Worm (Caenorhabditis elegans): ENCODE data around the gene dyf-6.
A peak's percentile ranks its signal among the peaks of the same experiment; 100 is the strongest.

The dyf-6 gene

DNA sequence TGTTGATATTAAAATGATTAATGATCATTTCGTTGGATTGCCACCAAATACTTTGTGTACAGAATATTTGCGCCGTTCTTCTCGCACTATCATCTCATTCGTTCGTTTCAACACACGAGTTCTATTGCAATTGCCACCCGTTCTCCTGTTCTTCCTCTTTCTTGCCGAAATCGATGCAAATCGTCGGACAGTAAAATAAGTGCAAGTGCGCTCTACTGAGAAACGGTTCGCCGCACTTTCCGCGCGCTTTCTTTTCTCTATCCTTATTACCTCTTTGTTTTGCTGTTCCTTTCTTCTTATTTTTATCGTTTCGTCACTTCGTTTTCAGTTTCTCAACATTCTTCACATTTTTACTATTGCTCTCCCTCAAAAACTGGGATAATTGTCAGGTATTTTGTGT is 4.9 kb upstream of the dyf-6 start:
- TF ChIP-seq C06A6.2 (GFP tag; conservative IDR thresholded peaks at IDR 0.05) (no peak), snpc-4 (GFP tag; optimal IDR thresholded peaks at IDR 0.05) (no peak), snpc-4 (tag; optimal IDR thresholded peaks at IDR 0.05) (peak in 1 of 4 experiments; percentile 7), ztf-26 (tag; optimal IDR thresholded peaks at IDR 0.05) (peak; percentile 33), cebp-1 (GFP tag; IDR thresholded peaks at IDR 0.05) (no peak), cebp-1 (tag; optimal IDR thresholded peaks at IDR 0.05) (peak; percentile 51), snpc-3.4 (tag; optimal IDR thresholded peaks at IDR 0.05) (no peak), nhr-80 (tag; optimal IDR thresholded peaks at IDR 0.05) (peak; percentile 28), mcd-1 (GFP tag; IDR thresholded peaks at IDR 0.05) (peak; percentile 91), lin-40 (tag; optimal IDR thresholded peaks at IDR 0.05) (peak; percentile 48)

ce11 chrX:10386001-10386400 is 307 bp downstream of the dyf-6 start:
- TF ChIP-seq ztf-3 (GFP tag; optimal IDR thresholded peaks at IDR 0.05) (no peak), ceh-40 (GFP tag; IDR thresholded peaks at IDR 0.05) (no peak), cebp-1 (GFP tag; IDR thresholded peaks at IDR 0.05) (no peak; the same call in 1 of the 2 replicates), cebp-1 (tag; optimal IDR thresholded peaks at IDR 0.05) (peak; percentile 86), rpc-1 (optimal IDR thresholded peaks at IDR 0.05) (no peak), rpc-1 (tag; optimal IDR thresholded peaks at IDR 0.05) (no peak)

- peak; percentile 65 for TF ChIP-seq nhr-80 (tag; optimal IDR thresholded peaks at IDR 0.05)
- TF ChIP-seq xnd-1 (tag; optimal IDR thresholded peaks at IDR 0.05) = no peak
Measured at ce11 chrX:10379678-10380077, 6.6 kb downstream of the dyf-6 start, which contains the start of gene rme-4. rme-4 (minus strand) TSS chrX:10379845.

DNA sequence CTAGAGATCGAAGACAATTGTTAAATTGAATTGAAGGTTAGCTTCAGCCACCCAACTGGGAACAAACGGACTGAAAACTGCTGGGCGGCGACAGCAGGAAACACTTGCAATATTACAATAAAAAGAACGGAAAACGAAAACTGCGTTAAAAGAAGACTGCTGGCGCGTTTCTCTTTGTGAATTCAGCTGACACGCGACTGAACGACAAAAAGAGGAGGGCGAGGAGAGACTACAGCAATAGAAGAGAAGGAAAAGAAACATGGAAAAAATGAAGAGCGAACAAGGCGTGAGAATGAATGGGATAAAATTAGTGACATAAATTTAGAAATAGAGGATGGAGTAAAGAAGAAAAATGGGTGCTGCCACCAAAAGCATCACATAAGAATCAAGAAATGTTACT is 8.6 kb downstream of the dyf-6 start:
- no peak for TF ChIP-seq D2030.7 (GFP tag; IDR thresholded peaks at IDR 0.05)
- no peak for TF ChIP-seq xnd-1 (tag; optimal IDR thresholded peaks at IDR 0.05)
- peak; percentile 17 for TF ChIP-seq tlf-1 (GFP tag; optimal IDR thresholded peaks at IDR 0.05)
- TF ChIP-seq lin-26 (GFP tag; IDR thresholded peaks at IDR 0.05) = no peak
- TF ChIP-seq ztf-28 (GFP tag; IDR thresholded peaks at IDR 0.05) = no peak
- TF ChIP-seq snpc-3.4 (tag; optimal IDR thresholded peaks at IDR 0.05) = no peak
- TF ChIP-seq F37B4.10 (GFP tag; IDR thresholded peaks at IDR 0.05) = no peak
- no peak for TF ChIP-seq attf-3 (GFP tag; conservative IDR thresholded peaks at IDR 0.05)
- TF ChIP-seq nhr-179 (tag; optimal IDR thresholded peaks at IDR 0.05) = no peak
- TF ChIP-seq cebp-2 (GFP tag; IDR thresholded peaks at IDR 0.05) = no peak
- no peak; the same call in 1 of the 2 replicates for TF ChIP-seq lir-1 (GFP tag; conservative IDR thresholded peaks at IDR 0.05)
- no peak for TF ChIP-seq F10E7.11 (tag; optimal IDR thresholded peaks at IDR 0.05)
- no peak for TF ChIP-seq zim-3 (tag; optimal IDR thresholded peaks at IDR 0.05)
- TF ChIP-seq tbx-9 (tag; optimal IDR thresholded peaks at IDR 0.05; ENCODE audit: borderline replicate concordance) = no peak
- TF ChIP-seq B0019.2 (GFP tag; conservative IDR thresholded peaks at IDR 0.05) = no peak
- no peak; the same call in 1 of the 2 replicates for TF ChIP-seq dox-1 (GFP tag; IDR thresholded peaks at IDR 0.05)
- TF ChIP-seq hrde-1 (tag; optimal IDR thresholded peaks at IDR 0.05; ENCODE audit: borderline replicate concordance) = no peak
- no peak for TF ChIP-seq madf-8 (GFP tag; conservative IDR thresholded peaks at IDR 0.05)
- TF ChIP-seq ztf-6 (GFP tag; IDR thresholded peaks at IDR 0.05) = no peak
- no peak for TF ChIP-seq Y53G8AR.9 (GFP tag; conservative IDR thresholded peaks at IDR 0.05)
- TF ChIP-seq attf-6 (GFP tag; IDR thresholded peaks at IDR 0.05) = no peak
- no peak for TF ChIP-seq nhr-27 (tag; optimal IDR thresholded peaks at IDR 0.05)
- no peak for TF ChIP-seq snpc-1.3 (tag; optimal IDR thresholded peaks at IDR 0.05; ENCODE audit: insufficient read depth)
- no peak for TF ChIP-seq egl-18 (GFP tag; IDR thresholded peaks at IDR 0.05)
- no peak for TF ChIP-seq tbp1 (GFP tag; optimal IDR thresholded peaks at IDR 0.05)
- peak; percentile 57 for TF ChIP-seq attf-5 (GFP tag; optimal IDR thresholded peaks at IDR 0.05)
- TF ChIP-seq aptf-2 (GFP tag; conservative IDR thresholded peaks at IDR 0.05) = no peak
- TF ChIP-seq mcd-1 (GFP tag; IDR thresholded peaks at IDR 0.05) = peak; percentile 73
- TF ChIP-seq ztf-3 (GFP tag; optimal IDR thresholded peaks at IDR 0.05) = no peak
- peak; percentile 83 for TF ChIP-seq K12H6.12 (tag; optimal IDR thresholded peaks at IDR 0.05)
- no peak for TF ChIP-seq dpff-1 (tag; optimal IDR thresholded peaks at IDR 0.05)
- TF ChIP-seq B0336.3 (GFP tag; IDR thresholded peaks at IDR 0.05) = peak; percentile 54; the same call in 1 of the 2 replicates
- TF ChIP-seq ceh-58 (GFP tag; IDR thresholded peaks at IDR 0.05) = no peak

Data from whole organism, young adult.